Fruit fly (Drosophila melanogaster) whole organism, larva: ENCODE data around the gene CG13117.

Experiments used
- noc ChIP-seq: fragments of 200-800 bp; sonication (Bioruptor generic); optimal IDR thresholded peaks from 3 replicates; lab custom pipeline; 2019; ENCODE audit warnings: missing biosample characterization, mild to moderate bottlenecking, missing genetic modification characterization, moderate library complexity

CG13117 gene

dm6 chr2L:9736000-9736695 is at the start of gene CG13117:
Gene CG13117 (plus strand): TSS chr2L:9736645.
- no peak for TF ChIP-seq noc (tag; lab: Kevin White, UChicago)

dm6 chr2L:9690550-9691197 is 45.8 kb upstream of the CG13117 start:
- no peak for TF ChIP-seq noc (tag; lab: Kevin White, UChicago)

dm6 chr2L:9691230-9691629 is 45.2 kb upstream of the CG13117 start:
- TF ChIP-seq noc (tag; lab: Kevin White, UChicago): peak; percentile 5

- peak; percentile 67 for TF ChIP-seq noc (tag; lab: Kevin White, UChicago)
Observed at dm6 chr2L:9692364-9693348, 43.8 kb upstream of the CG13117 start.

- no peak for TF ChIP-seq noc (tag; lab: Kevin White, UChicago)
Observed at dm6 chr2L:9693924-9694610, 42.4 kb upstream of the CG13117 start.

- TF ChIP-seq noc (tag; lab: Kevin White, UChicago): no peak
Observed at dm6 chr2L:9695723-9696122, 40.7 kb upstream of the CG13117 start.

dm6 chr2L:9697561-9697960 is 38.9 kb upstream of the CG13117 start:
- TF ChIP-seq noc (tag; lab: Kevin White, UChicago): no peak

dm6 chr2L:9698092-9698922 is 38.1 kb upstream of the CG13117 start:
- peak; percentile 30 for TF ChIP-seq noc (tag; lab: Kevin White, UChicago)

dm6 chr2L:9698923-9699493 is 37.4 kb upstream of the CG13117 start, which contains the start of gene Pka-C1:
Gene Pka-C1 (minus strand): TSS chr2L:9699297.
- peak; percentile 39 for TF ChIP-seq noc (tag; lab: Kevin White, UChicago)

- no peak for TF ChIP-seq noc (tag; lab: Kevin White, UChicago)
Observed at dm6 chr2L:9699615-9700014, 36.8 kb upstream of the CG13117 start, which contains the start of gene hoip. Gene hoip (plus strand): TSS chr2L:9699791.

dm6 chr2L:9700454-9700853 is 36.0 kb upstream of the CG13117 start, which contains the start of gene pelo:
Gene pelo (plus strand): TSS chr2L:9700810.
- peak; percentile 70 for TF ChIP-seq noc (tag; lab: Kevin White, UChicago)

- TF ChIP-seq noc (tag; lab: Kevin White, UChicago): no peak
Observed at dm6 chr2L:9703000-9703399, 33.4 kb upstream of the CG13117 start.

- TF ChIP-seq noc (tag; lab: Kevin White, UChicago): no peak
Observed at dm6 chr2L:9704343-9704742, 32.1 kb upstream of the CG13117 start.

dm6 chr2L:9705291-9705690 is 31.2 kb upstream of the CG13117 start:
- no peak for TF ChIP-seq noc (tag; lab: Kevin White, UChicago)
